Fruit fly (Drosophila melanogaster) whole organism: ENCODE results near the gene armi.

Experiments used
- CG8478 ChIP-seq: fragments of >200 bp; optimal IDR thresholded peaks from 2 replicates; lab custom pipeline; 2018; ENCODE audit warnings: inconsistent platforms
- Dll ChIP-seq: fragments of >200 bp; optimal IDR thresholded peaks from 2 replicates; lab custom pipeline; 2017
- EcR ChIP-seq, 2 experiments: fragments of >200 bp; optimal IDR thresholded peaks; 2 replicates each; lab custom pipeline; 2017; ENCODE audit warnings: missing biosample characterization in 2 of 2, missing genetic modification characterization in 2 of 2, missing genetic modification reagents in 2 of 2
- pan ChIP-seq: fragments of >200 bp; optimal IDR thresholded peaks from 2 replicates; lab custom pipeline; 2017
- psq ChIP-seq: fragments of >200 bp; optimal IDR thresholded peaks from 2 replicates; lab custom pipeline; 2017
- usp ChIP-seq: fragments of >200 bp; optimal IDR thresholded peaks from 2 replicates; lab custom pipeline; 2017; ENCODE audit warnings: missing biosample characterization, missing genetic modification characterization, mixed read lengths

armi gene

dm6 chr3L:3484553-3484952, 23.4 kb downstream of the armi start, which contains the start of gene CG43074:
CG43074 (minus strand) TSS chr3L:3484653.
- TF ChIP-seq usp: no peak
- TF ChIP-seq Dll (lab: Kevin White, UChicago): no peak
- no peak for TF ChIP-seq CG8478 (lab: Kevin White, UChicago)
- no peak for TF ChIP-seq EcR (GFP tag; optimal IDR thresholded peaks at IDR 0.05; lab: Kevin White, UChicago)

DNA sequence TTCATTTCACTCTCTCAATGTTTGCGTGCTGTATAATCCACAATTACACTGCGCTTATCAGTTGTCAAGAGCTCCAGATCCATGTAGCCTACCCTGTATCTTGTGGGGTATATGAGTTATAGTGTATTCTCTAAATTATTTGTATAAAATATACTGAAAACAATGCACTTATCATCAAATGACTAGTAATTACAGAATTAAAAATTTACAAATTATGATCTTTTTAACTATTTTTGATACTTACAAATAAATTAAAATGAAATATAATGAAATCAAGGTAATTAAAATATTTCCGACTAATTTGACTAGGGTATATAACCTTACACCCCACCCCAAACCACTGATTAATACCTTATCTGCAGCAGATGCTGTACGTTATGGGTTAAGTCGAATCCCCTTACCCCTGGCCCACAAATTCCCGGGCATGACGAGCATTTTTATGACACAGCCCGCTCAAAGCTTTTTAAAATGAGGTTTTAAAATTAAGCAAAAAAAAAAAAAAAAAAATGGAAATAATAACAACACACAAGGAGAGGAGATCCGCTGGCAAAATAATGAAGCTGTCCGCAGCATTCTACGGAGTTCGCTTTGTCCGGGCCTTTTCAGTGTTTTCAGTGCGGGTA, 24.1 kb downstream of the armi start:
- TF ChIP-seq pan (lab: Kevin White, UChicago): peak; percentile 47
- TF ChIP-seq psq: no peak

DNA sequence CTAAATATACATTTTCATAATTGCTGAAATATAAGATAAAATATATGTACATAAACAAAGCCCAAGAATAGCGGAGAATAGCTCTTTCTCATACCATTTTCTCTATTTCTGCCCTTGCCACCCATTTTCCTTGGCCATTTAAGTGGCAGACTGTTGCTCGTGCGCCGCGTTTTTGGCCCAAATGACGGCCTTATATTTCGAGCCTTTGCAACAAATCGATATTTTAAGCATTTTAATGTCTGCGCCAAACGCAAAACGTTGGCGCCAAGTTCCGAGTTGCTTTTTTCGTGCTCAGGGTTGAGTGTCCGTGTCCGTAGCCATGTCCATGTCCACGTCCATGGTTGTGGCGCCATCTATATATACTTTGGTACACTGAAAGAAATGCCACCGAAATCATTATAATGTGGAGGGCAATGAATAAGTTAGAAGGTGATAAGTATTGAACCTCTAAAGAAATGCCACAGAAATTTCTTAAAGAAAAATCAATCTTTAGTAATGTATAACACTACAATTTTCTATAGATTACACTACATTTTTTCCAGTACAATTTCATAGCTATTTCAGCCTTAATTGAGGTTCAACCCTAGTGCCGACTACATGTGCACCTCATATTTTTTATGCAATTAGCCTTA, 31.1 kb downstream of the armi start:
- TF ChIP-seq Dll (lab: Kevin White, UChicago) (no peak), usp (no peak), EcR (GFP tag; optimal IDR thresholded peaks at IDR 0.05; lab: Kevin White, UChicago) (no peak), CG8478 (lab: Kevin White, UChicago) (no peak), psq (no peak), pan (lab: Kevin White, UChicago) (no peak)

DNA sequence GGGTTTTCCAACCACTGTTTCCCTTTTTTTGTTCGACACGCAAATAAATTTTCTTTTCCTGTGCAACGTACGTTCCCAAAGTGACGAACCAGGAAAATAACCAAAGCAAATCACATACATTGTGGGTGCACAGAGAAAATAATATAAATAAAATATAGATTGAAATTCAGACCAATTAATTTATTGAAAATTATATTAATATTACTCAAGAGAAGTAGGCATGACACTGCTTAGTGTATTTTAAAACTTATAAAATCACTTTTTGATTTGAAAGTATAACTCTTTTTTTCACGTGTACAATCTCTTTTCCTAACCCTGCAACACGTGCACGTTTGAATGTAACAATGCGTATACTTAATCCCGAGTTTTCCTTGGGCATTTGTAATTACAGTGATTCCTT, 35.5 kb downstream of the armi start:
- no peak for TF ChIP-seq usp
- no peak for TF ChIP-seq EcR (GFP tag; optimal IDR thresholded peaks at IDR 0.05; lab: Kevin White, UChicago)
- TF ChIP-seq CG8478 (lab: Kevin White, UChicago): no peak
- no peak for TF ChIP-seq psq
- no peak for TF ChIP-seq pan (lab: Kevin White, UChicago)
- TF ChIP-seq Dll (lab: Kevin White, UChicago): no peak

DNA sequence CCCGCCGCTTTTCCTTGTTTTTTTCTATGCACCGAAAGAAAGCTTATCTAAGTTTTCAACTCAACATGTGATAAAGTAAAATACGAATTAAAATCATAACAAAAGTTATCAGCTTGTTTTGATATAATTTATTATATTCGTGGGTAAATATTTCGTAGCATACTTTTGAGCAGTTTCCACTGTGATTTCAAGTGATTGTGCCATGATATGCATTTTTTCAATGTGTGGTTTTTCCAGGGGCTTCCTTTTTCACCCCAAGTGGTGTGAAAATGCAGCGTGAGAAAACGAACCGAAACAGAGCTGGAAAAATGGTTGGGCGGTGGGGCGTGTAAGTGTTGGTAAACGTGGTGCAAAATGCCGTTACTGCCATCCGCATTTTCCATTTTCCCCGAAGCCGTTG, 42.1 kb downstream of the armi start:
- no peak for TF ChIP-seq Dll (lab: Kevin White, UChicago)
- no peak for TF ChIP-seq usp
- TF ChIP-seq EcR (GFP tag; optimal IDR thresholded peaks at IDR 0.05; lab: Kevin White, UChicago): no peak
- no peak for TF ChIP-seq pan (lab: Kevin White, UChicago)
- TF ChIP-seq CG8478 (lab: Kevin White, UChicago): no peak
- TF ChIP-seq psq: no peak

DNA sequence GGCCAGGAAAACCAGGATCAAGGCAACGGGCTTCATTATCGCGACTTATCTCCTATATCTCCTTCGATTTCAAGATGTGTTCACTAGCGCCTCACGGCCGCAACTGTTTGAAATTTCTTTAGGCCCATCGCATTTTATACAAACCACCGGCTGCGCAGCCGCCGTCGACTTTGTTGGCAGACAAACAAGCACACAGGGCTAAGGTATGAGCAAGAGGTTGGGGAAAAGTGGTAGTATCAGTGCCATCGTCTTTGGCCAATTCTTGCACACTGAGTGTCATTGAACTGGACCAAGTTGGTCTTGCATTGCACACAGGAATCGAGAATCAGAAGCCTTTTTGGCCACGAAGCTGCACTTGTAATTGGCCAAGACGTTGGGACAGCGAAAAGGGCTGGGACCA, 51.5 kb downstream of the armi start, which contains the start of gene ImpE2:
TSS of gene ImpE2 (minus strand) at position 115 of the 400 bp plus-strand sequence.
- TF ChIP-seq CG8478 (lab: Kevin White, UChicago) (no peak), EcR (GFP tag; optimal IDR thresholded peaks at IDR 0.05; lab: Kevin White, UChicago) (peak; percentile 33 to 75), usp (no peak), psq (no peak), pan (lab: Kevin White, UChicago) (no peak), Dll (lab: Kevin White, UChicago) (peak; percentile 13)

DNA sequence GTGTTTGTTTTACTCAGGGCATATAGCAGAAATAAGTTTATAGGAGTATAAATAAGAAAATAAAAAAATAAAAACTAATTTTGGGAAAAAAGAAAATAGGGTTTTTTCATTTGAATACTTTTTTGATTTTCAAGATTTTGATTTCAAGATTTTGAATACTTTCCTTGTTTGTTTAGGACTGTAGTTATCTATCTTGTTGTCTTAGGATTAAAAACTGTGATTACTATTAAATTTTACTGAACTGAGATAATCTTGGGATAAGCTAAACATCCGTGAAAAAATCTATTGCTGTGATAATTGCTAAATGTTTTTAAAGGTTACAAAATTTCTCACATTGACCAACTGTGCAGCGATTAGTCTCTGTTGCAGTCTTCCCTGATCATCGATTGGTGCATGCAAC, 51.9 kb downstream of the armi start:
- no peak for TF ChIP-seq Dll (lab: Kevin White, UChicago)
- TF ChIP-seq pan (lab: Kevin White, UChicago): no peak
- TF ChIP-seq usp: no peak
- no peak for TF ChIP-seq EcR (GFP tag; optimal IDR thresholded peaks at IDR 0.05; lab: Kevin White, UChicago)
- no peak for TF ChIP-seq CG8478 (lab: Kevin White, UChicago)
- TF ChIP-seq psq: no peak

dm6 chr3L:3514020-3514419, 52.9 kb downstream of the armi start:
- TF ChIP-seq Dll (lab: Kevin White, UChicago) (no peak), usp (no peak), pan (lab: Kevin White, UChicago) (no peak), CG8478 (lab: Kevin White, UChicago) (no peak), psq (no peak), EcR (GFP tag; optimal IDR thresholded peaks at IDR 0.05; lab: Kevin White, UChicago) (no peak)

dm6 chr3L:3515280-3516020, 54.3 kb downstream of the armi start, which contains the start of gene Eip63E:
Eip63E (plus strand) TSS chr3L:3515751.
- TF ChIP-seq Dll (lab: Kevin White, UChicago) (no peak), EcR (GFP tag; optimal IDR thresholded peaks at IDR 0.05; lab: Kevin White, UChicago) (no peak)
